Fruit fly (Drosophila melanogaster): ENCODE data around the gene fwd.

DNA sequence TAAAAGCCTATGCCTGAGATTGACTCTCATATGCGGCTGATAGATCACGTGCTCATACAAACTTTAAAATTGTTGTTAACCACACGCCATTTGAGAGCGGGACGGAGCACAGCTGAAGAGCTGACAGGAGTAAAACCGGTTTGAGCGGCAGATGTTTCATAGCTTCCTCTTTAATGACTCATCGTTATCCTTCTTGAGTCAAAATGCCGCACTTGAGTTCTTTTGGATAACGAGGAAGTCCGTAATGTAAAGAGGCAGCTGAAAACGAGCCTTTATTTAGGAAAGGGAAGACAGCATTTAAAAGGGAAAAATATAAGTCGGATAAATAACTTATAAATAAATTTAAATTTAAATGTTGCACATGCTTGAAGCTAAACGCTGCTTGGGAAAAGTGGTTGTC, 22.4 kb downstream of the fwd start:
- TF ChIP-seq Hr96 (GFP tag; optimal IDR thresholded peaks at IDR 0.05) (no peak), CG7101 (tag; optimal IDR thresholded peaks at IDR 0.05) (no peak), Clk (GFP tag; optimal IDR thresholded peaks at IDR 0.05) (no peak), toe (GFP tag; optimal IDR thresholded peaks at IDR 0.05) (no peak), CG7045 (GFP tag; optimal IDR thresholded peaks at IDR 0.05) (no peak), CG12768 (GFP tag; optimal IDR thresholded peaks at IDR 0.05) (no peak), CG33017 (tag; optimal IDR thresholded peaks at IDR 0.05) (no peak), pad (GFP tag; optimal IDR thresholded peaks at IDR 0.05) (no peak), kay (GFP tag; ENCODE audit: borderline replicate concordance) (peak; percentile 24), CG14711 (tag; optimal IDR thresholded peaks at IDR 0.05) (no peak), cnc (optimal IDR thresholded peaks at IDR 0.05) (no peak), Crg-1 (GFP tag; optimal IDR thresholded peaks at IDR 0.05) (no peak)

Data from whole organism, adult.